Fruit fly (Drosophila melanogaster) whole organism: ENCODE data around the gene rngo.

Source experiments
- CG8478 ChIP-seq: fragments of >200 bp; optimal IDR thresholded peaks from 2 replicates; lab custom pipeline; 2018; ENCODE audit warnings: inconsistent platforms
- Dll ChIP-seq: fragments of >200 bp; optimal IDR thresholded peaks from 2 replicates; lab custom pipeline; 2017
- EcR ChIP-seq, 2 experiments: fragments of >200 bp; optimal IDR thresholded peaks; 2 replicates each; lab custom pipeline; 2017; ENCODE audit warnings: missing biosample characterization in 2 of 2, missing genetic modification characterization in 2 of 2, missing genetic modification reagents in 2 of 2
- pan ChIP-seq: fragments of >200 bp; optimal IDR thresholded peaks from 2 replicates; lab custom pipeline; 2017
- psq ChIP-seq: fragments of >200 bp; optimal IDR thresholded peaks from 2 replicates; lab custom pipeline; 2017
- usp ChIP-seq: fragments of >200 bp; optimal IDR thresholded peaks from 2 replicates; lab custom pipeline; 2017; ENCODE audit warnings: missing biosample characterization, missing genetic modification characterization, mixed read lengths

rngo gene

DNA sequence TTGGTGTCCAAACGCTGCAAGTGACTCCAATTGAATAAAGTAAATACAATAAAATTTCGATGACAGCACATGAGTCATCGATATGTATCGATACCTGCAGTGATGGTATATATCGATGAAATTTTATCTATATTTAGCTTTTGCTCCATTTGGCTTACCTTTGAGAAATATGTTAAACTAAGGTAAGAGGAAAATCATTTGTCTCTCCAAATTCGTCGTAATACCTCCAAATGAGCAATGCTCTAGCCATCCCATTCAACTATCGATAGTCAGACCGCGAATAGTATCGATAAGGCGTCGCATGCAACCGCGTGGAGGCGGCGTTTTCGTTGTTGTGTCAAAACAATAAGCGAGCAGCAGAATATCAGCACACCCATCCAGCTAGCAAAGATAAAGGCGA is at the start of gene rngo, which contains the start of gene Cdc50:
rngo (plus strand) TSS at position 189 of the 400 bp plus-strand sequence.
Cdc50 (minus strand) TSS at position 52 of the 400 bp plus-strand sequence.
- TF ChIP-seq psq (lab: Kevin White, UChicago), result no peak
- no peak for TF ChIP-seq Dll (lab: Kevin White, UChicago)
- no peak for TF ChIP-seq usp
- no peak for TF ChIP-seq pan (lab: Kevin White, UChicago)
- no peak for TF ChIP-seq CG8478
- TF ChIP-seq EcR (GFP tag; optimal IDR thresholded peaks at IDR 0.05; lab: Kevin White, UChicago), result no peak

- no peak for TF ChIP-seq Dll (lab: Kevin White, UChicago)
Measured at dm6 chrX:16403811-16404420, 37.3 kb upstream of the rngo start.

- TF ChIP-seq Dll (lab: Kevin White, UChicago) (no peak), usp (no peak), psq (lab: Kevin White, UChicago) (no peak), pan (lab: Kevin White, UChicago) (no peak)
Measured at dm6 chrX:16404803-16405202, 36.4 kb upstream of the rngo start, which contains the start of gene CG9981. TSS of gene CG9981 (minus strand) at chrX:16405122.

dm6 chrX:16405209-16405608 is 36.0 kb upstream of the rngo start, which contains the start of gene CG4301:
TSS of gene CG4301 (plus strand) at chrX:16405509.
- no peak for TF ChIP-seq usp
- no peak for TF ChIP-seq CG8478
- TF ChIP-seq EcR (GFP tag; optimal IDR thresholded peaks at IDR 0.05; lab: Kevin White, UChicago), result no peak
- no peak for TF ChIP-seq psq (lab: Kevin White, UChicago)
- TF ChIP-seq Dll (lab: Kevin White, UChicago), result no peak
- TF ChIP-seq pan (lab: Kevin White, UChicago), result no peak

- TF ChIP-seq EcR (GFP tag; optimal IDR thresholded peaks at IDR 0.05; lab: Kevin White, UChicago), result no peak
- TF ChIP-seq pan (lab: Kevin White, UChicago), result no peak
- no peak for TF ChIP-seq Dll (lab: Kevin White, UChicago)
- TF ChIP-seq CG8478, result no peak
- TF ChIP-seq usp, result no peak
- TF ChIP-seq psq (lab: Kevin White, UChicago), result no peak
Measured at dm6 chrX:16406083-16406482, 35.1 kb upstream of the rngo start.

DNA sequence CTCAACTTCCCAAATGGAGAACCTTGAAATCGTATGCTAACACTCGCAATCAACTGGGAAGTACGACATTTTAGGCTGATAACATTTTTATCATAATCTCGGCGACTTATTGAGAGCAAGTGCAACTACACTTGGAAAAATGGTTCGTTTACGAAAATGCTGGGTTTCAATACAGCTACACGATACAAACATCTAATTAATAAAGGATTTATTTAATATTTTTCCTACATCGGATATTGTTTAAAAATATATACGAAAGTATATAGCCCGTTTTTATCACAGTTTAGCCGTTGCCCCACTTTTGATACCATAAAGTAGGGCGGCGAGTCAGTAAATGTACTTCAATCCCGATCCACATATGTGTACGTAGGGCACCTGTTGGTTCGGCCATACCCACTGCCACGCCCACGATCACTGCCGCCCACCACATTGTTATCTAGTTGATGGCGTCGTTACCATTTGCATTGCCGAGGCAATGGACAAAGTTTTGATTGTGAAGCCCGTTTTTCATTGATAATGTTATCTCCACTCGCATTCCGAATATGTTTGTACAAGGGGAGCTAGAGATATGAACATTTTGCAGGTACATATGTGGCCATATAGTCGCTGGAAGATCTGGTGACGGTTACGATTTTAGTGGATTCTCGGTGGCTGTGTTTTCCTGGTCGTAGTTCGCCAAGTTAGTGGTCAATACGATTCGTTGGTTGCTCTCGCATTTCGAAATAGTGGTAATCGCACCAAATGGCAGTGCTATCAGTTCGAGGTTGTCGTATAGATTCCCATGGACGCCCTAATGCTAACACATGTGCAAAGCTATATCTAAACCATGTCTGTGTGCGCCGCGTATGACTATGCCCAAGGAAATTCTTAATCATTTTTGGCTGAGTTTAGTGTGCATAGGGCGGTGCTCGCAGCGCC is 26.5 kb upstream of the rngo start, which contains the start of gene Traf-like:
Traf-like (plus strand) TSS at position 596 of the 918 bp plus-strand sequence.
- no peak for TF ChIP-seq pan (lab: Kevin White, UChicago)
- TF ChIP-seq usp, result no peak
- TF ChIP-seq psq (lab: Kevin White, UChicago), result no peak
- TF ChIP-seq EcR (GFP tag; optimal IDR thresholded peaks at IDR 0.05; lab: Kevin White, UChicago), result no peak
- no peak for TF ChIP-seq CG8478
- TF ChIP-seq Dll (lab: Kevin White, UChicago), result no peak

- no peak for TF ChIP-seq CG8478
- TF ChIP-seq EcR (GFP tag; optimal IDR thresholded peaks at IDR 0.05; lab: Kevin White, UChicago), result no peak
- no peak for TF ChIP-seq usp
- no peak for TF ChIP-seq pan (lab: Kevin White, UChicago)
- no peak for TF ChIP-seq psq (lab: Kevin White, UChicago)
- TF ChIP-seq Dll (lab: Kevin White, UChicago), result no peak
Measured at dm6 chrX:16420048-16420447, 21.2 kb upstream of the rngo start.

- TF ChIP-seq EcR (GFP tag; optimal IDR thresholded peaks at IDR 0.05; lab: Kevin White, UChicago), result no peak
- TF ChIP-seq CG8478, result no peak
- no peak for TF ChIP-seq usp
- TF ChIP-seq psq (lab: Kevin White, UChicago), result no peak
- no peak for TF ChIP-seq Dll (lab: Kevin White, UChicago)
- TF ChIP-seq pan (lab: Kevin White, UChicago), result no peak
Measured at dm6 chrX:16420878-16421277, 20.4 kb upstream of the rngo start.

DNA sequence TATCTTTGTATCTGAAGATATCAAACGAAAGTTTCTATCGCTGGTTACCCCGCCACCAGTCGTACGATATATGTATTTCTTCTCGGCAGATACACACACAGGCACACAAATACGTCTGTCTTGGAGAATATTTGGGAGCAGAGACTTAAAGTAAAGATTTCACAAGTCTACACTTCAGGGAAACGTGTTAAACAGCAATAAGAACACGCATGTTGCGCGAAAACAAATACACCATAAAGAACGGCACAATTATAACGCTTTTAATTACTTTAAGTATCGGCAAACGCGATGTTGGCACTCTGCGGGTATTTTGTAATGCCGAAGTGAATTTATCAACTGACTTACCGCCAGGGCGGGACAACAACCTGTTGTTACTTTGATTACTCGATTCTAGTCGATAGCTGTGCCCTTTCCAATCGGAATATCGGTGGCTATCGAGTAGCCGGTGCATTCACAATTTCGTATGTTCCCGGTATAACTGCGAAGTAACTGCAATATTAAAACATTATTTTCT is 19.3 kb upstream of the rngo start, which contains the start of gene AnxB11:
AnxB11 (minus strand) TSS at position 367 of the 514 bp plus-strand sequence.
- TF ChIP-seq usp (no peak), psq (lab: Kevin White, UChicago) (no peak), Dll (lab: Kevin White, UChicago) (no peak), CG8478 (no peak), EcR (GFP tag; optimal IDR thresholded peaks at IDR 0.05; lab: Kevin White, UChicago) (no peak), pan (lab: Kevin White, UChicago) (no peak)

- TF ChIP-seq CG8478 (no peak), pan (lab: Kevin White, UChicago) (no peak)
Measured at dm6 chrX:16422466-16423124, 18.6 kb upstream of the rngo start, which contains the start of gene hang. TSS of gene hang (plus strand) at chrX:16422831.

dm6 chrX:16423125-16423509 is 18.1 kb upstream of the rngo start:
- TF ChIP-seq Dll (lab: Kevin White, UChicago) (no peak), pan (lab: Kevin White, UChicago) (no peak), psq (lab: Kevin White, UChicago) (no peak), CG8478 (no peak), EcR (GFP tag; optimal IDR thresholded peaks at IDR 0.05; lab: Kevin White, UChicago) (no peak), usp (no peak)
